Worm (Caenorhabditis elegans) whole organism, early embryonic: Measurements from ENCODE around the gene pir-2.

Source experiments
- B0310.2 ChIP-seq: sonication (generic microtip); optimal IDR thresholded peaks from 2 replicates; lab custom pipeline; 2016; ENCODE audit warnings: mild to moderate bottlenecking, missing genetic modification characterization, missing compliant biosample characterization
- F13C5.2 ChIP-seq: sonication (generic microtip); optimal IDR thresholded peaks from 2 replicates; lab custom pipeline; 2017; ENCODE audit warnings: mild to moderate bottlenecking, missing genetic modification characterization, inconsistent platforms, missing compliant biosample characterization
- ama-1 ChIP-seq: fragments of 150-350 bp; optimal IDR thresholded peaks from 2 replicates; lab custom pipeline; 2014
- ceh-13 ChIP-seq: fragments of 200-800 bp; sonication (Bioruptor generic); optimal IDR thresholded peaks from 2 replicates; lab custom pipeline; 2018; ENCODE audit warnings: mild to moderate bottlenecking, missing genetic modification characterization, missing compliant biosample characterization
- ceh-36 ChIP-seq: sonication (generic microtip); optimal IDR thresholded peaks from 2 replicates; lab custom pipeline; 2016; ENCODE audit warnings: missing genetic modification characterization, inconsistent platforms, missing compliant biosample characterization
- sea-1 ChIP-seq: fragments of 200-800 bp; sonication (Bioruptor generic); conservative IDR thresholded peaks from 2 replicates; pipeline ENCODE4 v1.3.6; 2022; ENCODE audit warnings: missing genetic modification characterization, missing compliant biosample characterization
- tbx-11 ChIP-seq: fragments of 200-800 bp; sonication (Bioruptor generic); IDR thresholded peaks from 2 replicates; pipeline ENCODE4 v1.3.6; 2022; ENCODE audit warnings: missing genetic modification characterization, missing compliant biosample characterization
- tbx-37 ChIP-seq: fragments of 200-800 bp; sonication (Bioruptor generic); conservative IDR thresholded peaks from 2 replicates; pipeline ENCODE4 v1.3.6; 2022; ENCODE audit warnings: missing genetic modification reagents, missing genetic modification characterization, missing compliant biosample characterization
- tra-4 ChIP-seq: sonication (generic microtip); optimal IDR thresholded peaks from 2 replicates; lab custom pipeline; 2017; ENCODE audit warnings: missing genetic modification characterization, missing compliant biosample characterization

DNA sequence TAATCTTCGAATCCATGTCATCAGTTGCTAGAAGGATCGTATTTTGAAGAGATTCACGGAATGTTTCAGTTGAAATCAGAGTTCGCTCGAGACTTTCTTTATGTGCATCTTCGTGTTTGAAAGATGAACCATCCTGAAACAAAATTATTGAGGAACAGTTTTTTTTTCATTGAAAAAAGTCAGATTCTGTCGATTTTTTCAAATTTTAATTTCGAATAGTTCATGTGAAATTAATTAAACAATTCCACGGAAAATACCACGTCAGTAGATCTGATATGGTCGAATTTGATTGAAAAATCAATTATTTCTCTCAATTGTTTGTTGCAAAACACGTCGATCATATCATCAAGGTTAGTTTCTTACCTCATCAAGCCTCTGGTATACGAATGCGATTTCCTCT lies 4.0 kb downstream of the pir-2 start, which contains the start of gene F54C8.1:
- TF ChIP-seq tra-4 (tag; lab: Kevin White, UChicago) = no peak
- TF ChIP-seq B0310.2 (tag; lab: Kevin White, UChicago) = no peak
- TF ChIP-seq tbx-11 (GFP tag; lab: Robert Waterston, UW) = no peak
- no peak for TF ChIP-seq F13C5.2 (tag; lab: Kevin White, UChicago)
- no peak for TF ChIP-seq ama-1 (lab: Kevin White, UChicago)
- TF ChIP-seq sea-1 (GFP tag; lab: Robert Waterston, UW) = no peak
- TF ChIP-seq ceh-36 (tag; lab: Kevin White, UChicago) = no peak
- TF ChIP-seq tbx-37 (GFP tag; lab: Robert Waterston, UW) = no peak
- TF ChIP-seq ceh-13 (GFP tag; lab: Kevin White, UChicago) = no peak
